Fruit fly (Drosophila melanogaster): Measurements from ENCODE around the gene CG12118.

CG12118 gene

DNA sequence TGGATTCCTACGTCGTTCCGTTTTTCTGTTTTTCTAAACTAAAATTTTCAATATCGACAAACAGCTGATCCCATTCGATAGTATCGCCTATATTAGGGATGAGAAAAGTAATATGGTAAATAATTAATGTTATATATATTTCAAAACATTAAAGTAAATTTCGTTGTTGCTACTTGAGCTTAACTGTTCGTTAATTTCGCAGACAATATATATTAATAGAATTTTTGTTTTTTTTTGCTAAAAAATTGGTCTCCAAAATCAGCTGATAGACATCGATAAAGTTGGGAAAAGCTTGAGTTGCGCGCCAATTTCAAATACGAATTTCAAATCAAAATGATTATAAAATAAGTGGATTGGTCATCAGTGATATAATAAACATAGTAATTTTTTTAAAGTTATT is at the start of gene CG12118:
Gene CG12118, minus strand, starts transcription at position 53 of the 400 bp plus-strand sequence.
- TF ChIP-seq CG8301 (tag; optimal IDR thresholded peaks at IDR 0.05) (peak; percentile 14), CG34367 (tag; optimal IDR thresholded peaks at IDR 0.05) (peak; percentile 57), Pif1B (GFP tag; optimal IDR thresholded peaks at IDR 0.05) (peak; percentile 56), CG9948 (tag; optimal IDR thresholded peaks at IDR 0.05) (peak; percentile 60), CG15710 (tag; optimal IDR thresholded peaks at IDR 0.05) (peak; percentile 65), Pif1A (GFP tag; optimal IDR thresholded peaks at IDR 0.05) (peak; percentile 46), CG17806 (tag; optimal IDR thresholded peaks at IDR 0.05) (peak; percentile 64), gl (tag; optimal IDR thresholded peaks at IDR 0.05) (no peak), CG13204 (GFP tag; optimal IDR thresholded peaks at IDR 0.05) (no peak), rn (GFP tag; IDR thresholded peaks at IDR 0.05) (peak; percentile 31; the same call in 1 of the 2 replicates), CG10348 (GFP tag; IDR thresholded peaks at IDR 0.05) (no peak), CG14655 (GFP tag; optimal IDR thresholded peaks at IDR 0.05) (no peak), CG32121 (GFP tag; IDR thresholded peaks at IDR 0.05) (peak; percentile 79), Ets98B (GFP tag; IDR thresholded peaks at IDR 0.05) (peak; percentile 45), CG4496 (GFP tag; IDR thresholded peaks at IDR 0.05) (peak; percentile 71; the same call in 2 of the 3 replicates), CG8159 (tag; optimal IDR thresholded peaks at IDR 0.05) (peak; percentile 65), D1 (tag; optimal IDR thresholded peaks at IDR 0.05) (peak; percentile 33), Snoo (tag; optimal IDR thresholded peaks at IDR 0.05) (peak; percentile 51), fd96Ca (GFP tag; IDR thresholded peaks at IDR 0.05) (no peak), CG12605 (GFP tag; IDR thresholded peaks at IDR 0.05) (no peak), EcR (GFP tag; optimal IDR thresholded peaks at IDR 0.05) (no peak)

DNA sequence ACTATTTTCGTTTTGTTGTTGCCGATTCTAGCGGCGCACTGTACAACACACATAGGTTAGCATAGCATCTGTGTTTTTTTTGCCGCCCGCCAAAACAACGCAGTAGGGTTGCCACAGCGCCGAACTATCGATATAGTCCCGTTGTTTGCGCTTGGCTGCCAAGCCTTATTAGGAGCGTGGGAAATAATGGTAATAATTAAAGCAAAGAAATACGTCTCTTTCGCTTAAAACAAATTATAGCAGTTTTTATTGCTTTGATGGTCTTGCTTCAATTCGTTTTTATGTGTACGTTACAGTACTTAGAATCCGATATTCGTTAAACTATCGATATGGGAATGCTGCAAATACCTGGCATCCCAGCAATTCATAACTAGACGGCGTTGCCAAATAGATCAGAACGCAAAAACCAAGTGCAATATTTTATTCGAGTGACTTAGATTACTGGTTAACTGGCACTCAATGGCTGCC is 47.2 kb upstream of the CG12118 start, which contains the start of the genes mxc and Larp7:
Gene mxc, minus strand, starts transcription at position 51 of the 468 bp plus-strand sequence.
Gene Larp7, plus strand, starts transcription at position 401 of the 468 bp plus-strand sequence.
- peak; percentile 53 for TF ChIP-seq CG15710 (tag; optimal IDR thresholded peaks at IDR 0.05)
- TF ChIP-seq D1 (tag; optimal IDR thresholded peaks at IDR 0.05): no peak
- TF ChIP-seq Ets98B (GFP tag; IDR thresholded peaks at IDR 0.05): 0 out of 2 replicates have a peak, but pooled peaks have one; percentile 9
- TF ChIP-seq CG9948 (tag; optimal IDR thresholded peaks at IDR 0.05): peak; percentile 13
- peak; percentile 9 for TF ChIP-seq CG17806 (tag; optimal IDR thresholded peaks at IDR 0.05)
- peak; percentile 47; the same call in 1 of the 3 replicates for TF ChIP-seq fd96Ca (GFP tag; IDR thresholded peaks at IDR 0.05)
- TF ChIP-seq CG8159 (tag; optimal IDR thresholded peaks at IDR 0.05): no peak

DNA sequence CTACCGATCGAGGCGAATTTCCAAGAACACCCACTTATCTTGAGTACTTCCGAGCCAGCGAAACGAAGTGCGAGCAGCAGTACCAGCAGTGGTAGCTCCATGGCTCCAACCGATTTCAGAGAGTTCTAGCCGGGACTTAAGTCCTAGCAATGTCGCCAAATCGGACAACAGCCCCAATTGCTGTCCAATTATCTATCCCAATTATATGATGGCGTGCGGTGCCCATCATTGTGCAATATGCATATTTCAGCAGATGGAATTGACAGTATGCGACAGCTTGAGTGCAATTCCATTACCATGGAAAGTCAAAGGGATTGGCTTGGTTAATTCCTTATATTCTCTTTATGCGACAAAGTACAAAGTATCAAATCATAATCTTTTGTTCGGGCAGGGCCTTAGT is 40.3 kb upstream of the CG12118 start, which contains the start of gene Ir8a:
Gene Ir8a, minus strand, starts transcription at position 101 of the 400 bp plus-strand sequence.
- TF ChIP-seq fd96Ca (GFP tag; IDR thresholded peaks at IDR 0.05): no peak

DNA sequence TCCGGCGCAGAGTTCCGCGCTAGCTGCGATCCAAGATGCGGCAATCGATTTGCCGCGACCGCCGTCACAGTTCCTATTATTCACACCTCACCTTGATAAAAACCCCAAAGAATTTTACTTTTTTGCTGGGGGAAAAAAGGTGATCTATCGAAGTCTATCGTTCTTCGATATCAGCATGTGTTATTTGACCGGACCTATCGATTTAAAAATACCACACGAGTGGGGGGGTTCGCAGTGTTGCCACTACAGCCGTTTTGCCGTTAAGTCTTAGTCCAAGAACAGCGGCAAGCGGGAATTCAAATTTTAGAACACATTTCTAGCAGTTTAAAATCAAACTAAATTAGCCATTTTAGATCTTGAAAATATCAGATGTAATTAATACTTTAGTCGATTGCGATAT is 36.0 kb upstream of the CG12118 start, which contains the start of gene CG12121:
Gene CG12121, minus strand, starts transcription at position 180 of the 400 bp plus-strand sequence.
- TF ChIP-seq CG14655 (GFP tag; optimal IDR thresholded peaks at IDR 0.05) (no peak), CG9948 (tag; optimal IDR thresholded peaks at IDR 0.05) (no peak), CG10348 (GFP tag; IDR thresholded peaks at IDR 0.05) (no peak), EcR (GFP tag; optimal IDR thresholded peaks at IDR 0.05) (no peak), Snoo (tag; optimal IDR thresholded peaks at IDR 0.05) (no peak), Pif1A (GFP tag; optimal IDR thresholded peaks at IDR 0.05) (no peak), CG34367 (tag; optimal IDR thresholded peaks at IDR 0.05) (no peak), fd96Ca (GFP tag; IDR thresholded peaks at IDR 0.05) (no peak), CG17806 (tag; optimal IDR thresholded peaks at IDR 0.05) (no peak), CG32121 (GFP tag; IDR thresholded peaks at IDR 0.05) (no peak), CG4496 (GFP tag; IDR thresholded peaks at IDR 0.05) (no peak), CG13204 (GFP tag; optimal IDR thresholded peaks at IDR 0.05) (no peak), rn (GFP tag; IDR thresholded peaks at IDR 0.05) (no peak), gl (tag; optimal IDR thresholded peaks at IDR 0.05) (no peak), CG8301 (tag; optimal IDR thresholded peaks at IDR 0.05) (no peak), CG15710 (tag; optimal IDR thresholded peaks at IDR 0.05) (no peak), D1 (tag; optimal IDR thresholded peaks at IDR 0.05) (no peak), CG8159 (tag; optimal IDR thresholded peaks at IDR 0.05) (no peak)

DNA sequence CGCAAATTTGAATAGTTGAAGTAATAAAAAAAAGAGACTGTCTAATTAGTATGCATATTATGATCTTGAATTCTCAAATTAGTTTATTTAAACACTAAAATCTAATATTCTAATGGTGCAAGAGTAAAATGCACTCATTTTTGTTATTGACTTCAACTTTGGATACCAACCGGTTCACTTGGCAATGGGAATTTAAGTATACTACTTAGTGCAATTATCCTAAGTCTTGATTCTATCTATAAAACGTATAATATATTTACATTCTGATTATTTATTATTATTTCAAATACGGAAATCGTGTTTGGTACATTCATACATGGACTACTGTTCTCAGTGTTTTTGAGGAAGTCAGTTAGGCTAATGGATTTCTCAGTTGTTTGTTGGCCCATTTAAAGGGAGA is 30.6 kb upstream of the CG12118 start, which contains the start of gene Gr8a:
Gene Gr8a, plus strand, starts transcription at position 301 of the 400 bp plus-strand sequence.
- no peak for TF ChIP-seq CG12605 (GFP tag; IDR thresholded peaks at IDR 0.05)
- no peak for TF ChIP-seq CG4496 (GFP tag; IDR thresholded peaks at IDR 0.05)

DNA sequence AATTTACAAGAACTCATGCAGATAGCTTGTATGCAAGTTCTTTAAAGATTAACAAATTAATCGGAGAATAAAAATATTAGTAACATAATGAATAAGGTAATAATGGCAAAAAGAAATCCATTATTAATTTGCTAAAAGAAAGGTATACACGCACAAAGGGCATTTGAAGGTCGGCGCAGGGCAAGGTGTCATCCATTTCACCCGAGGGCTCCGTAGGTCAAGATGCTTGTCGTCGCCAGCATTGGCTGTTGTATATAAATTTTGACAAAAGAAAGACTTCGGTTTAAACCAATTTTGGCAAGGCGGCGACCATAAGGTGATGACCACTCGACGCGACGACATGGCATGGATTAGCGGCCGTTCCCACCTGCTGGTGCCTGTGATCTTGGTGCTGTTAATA is 28.9 kb upstream of the CG12118 start, which contains the start of gene CG15370:
Gene CG15370, plus strand, starts transcription at position 301 of the 400 bp plus-strand sequence.
- TF ChIP-seq rn (GFP tag; IDR thresholded peaks at IDR 0.05) (no peak), Pif1A (GFP tag; optimal IDR thresholded peaks at IDR 0.05) (no peak), CG13204 (GFP tag; optimal IDR thresholded peaks at IDR 0.05) (no peak), EcR (GFP tag; optimal IDR thresholded peaks at IDR 0.05) (no peak), CG17806 (tag; optimal IDR thresholded peaks at IDR 0.05) (no peak), Pif1B (GFP tag; optimal IDR thresholded peaks at IDR 0.05) (no peak), D1 (tag; optimal IDR thresholded peaks at IDR 0.05) (no peak), CG8159 (tag; optimal IDR thresholded peaks at IDR 0.05) (no peak), CG14655 (GFP tag; optimal IDR thresholded peaks at IDR 0.05) (no peak), CG15710 (tag; optimal IDR thresholded peaks at IDR 0.05) (no peak), CG9948 (tag; optimal IDR thresholded peaks at IDR 0.05) (no peak), Ets98B (GFP tag; IDR thresholded peaks at IDR 0.05) (no peak), CG12605 (GFP tag; IDR thresholded peaks at IDR 0.05) (no peak), CG34367 (tag; optimal IDR thresholded peaks at IDR 0.05) (no peak), CG4496 (GFP tag; IDR thresholded peaks at IDR 0.05) (no peak), gl (tag; optimal IDR thresholded peaks at IDR 0.05) (no peak), CG32121 (GFP tag; IDR thresholded peaks at IDR 0.05) (no peak), Snoo (tag; optimal IDR thresholded peaks at IDR 0.05) (no peak), CG10348 (GFP tag; IDR thresholded peaks at IDR 0.05) (no peak)

All from whole organism, pupa.